Fruit fly (Drosophila melanogaster) whole organism, prepupa: Measurements from ENCODE around the gene CG12523.
A peak's percentile ranks its signal among the peaks of the same experiment; 100 is the strongest.

Source experiments
- CG11294 ChIP-seq: fragments of 200-800 bp; sonication (Bioruptor generic); IDR thresholded peaks from 2 replicates; pipeline ENCODE4 v1.3.6; 2022; ENCODE audit warnings: missing biosample characterization, missing genetic modification characterization
- CG11762 ChIP-seq: fragments of 200-800 bp; sonication (Bioruptor generic); optimal IDR thresholded peaks from 3 replicates; lab custom pipeline; 2016; ENCODE audit warnings: missing biosample characterization, missing genetic modification characterization; ENCODE audit not compliant: insufficient read depth
- CG11902 ChIP-seq: fragments of 200-800 bp; sonication (Bioruptor generic); optimal IDR thresholded peaks from 3 replicates; lab custom pipeline; 2016; ENCODE audit warnings: missing biosample characterization, missing genetic modification characterization
- CG1621 ChIP-seq: fragments of 200-800 bp; sonication (Bioruptor generic); optimal IDR thresholded peaks from 3 replicates; lab custom pipeline; 2018; ENCODE audit warnings: missing biosample characterization, mild to moderate bottlenecking, missing genetic modification characterization
- CG32006 ChIP-seq: fragments of 200-800 bp; sonication (Bioruptor generic); optimal IDR thresholded peaks from 3 replicates; lab custom pipeline; 2017; ENCODE audit warnings: missing biosample characterization, mild to moderate bottlenecking, missing genetic modification characterization
- CG3919 ChIP-seq: fragments of 200-800 bp; sonication (Bioruptor generic); optimal IDR thresholded peaks from 3 replicates; lab custom pipeline; 2016; ENCODE audit warnings: missing biosample characterization, missing genetic modification characterization
- CG4318 ChIP-seq: fragments of 200-800 bp; sonication (Bioruptor generic); optimal IDR thresholded peaks from 3 replicates; lab custom pipeline; 2017; ENCODE audit warnings: missing biosample characterization, mild to moderate bottlenecking, missing genetic modification characterization
- CG6163 ChIP-seq: fragments of 200-800 bp; sonication (Bioruptor generic); IDR thresholded peaks from 3 replicates; pipeline ENCODE4 v1.3.6; 2022; ENCODE audit warnings: missing biosample characterization, missing genetic modification characterization
- CG6808 ChIP-seq: fragments of 200-800 bp; sonication (Bioruptor generic); optimal IDR thresholded peaks from 3 replicates; lab custom pipeline; 2017; ENCODE audit warnings: missing biosample characterization, missing genetic modification characterization, mild to moderate bottlenecking, moderate library complexity, missing genetic modification reagents
- CG8119 ChIP-seq: fragments of 200-800 bp; sonication (Bioruptor generic); IDR thresholded peaks from 3 replicates; pipeline ENCODE4 v1.3.6; 2022; ENCODE audit warnings: missing biosample characterization, missing genetic modification characterization
- CG8319 ChIP-seq: fragments of 200-800 bp; sonication (Bioruptor generic); optimal IDR thresholded peaks from 3 replicates; lab custom pipeline; 2016; ENCODE audit warnings: missing biosample characterization, missing genetic modification characterization
- CG9139 ChIP-seq: fragments of 200-800 bp; sonication (Bioruptor generic); optimal IDR thresholded peaks from 3 replicates; lab custom pipeline; 2017; ENCODE audit warnings: missing biosample characterization, mild to moderate bottlenecking, missing genetic modification characterization
- Eip75B ChIP-seq: fragments of 200-800 bp; sonication (Bioruptor generic); optimal IDR thresholded peaks from 3 replicates; lab custom pipeline; 2016; ENCODE audit warnings: missing biosample characterization, missing genetic modification characterization
- Eip78C ChIP-seq: fragments of 200-800 bp; sonication (Bioruptor generic); peaks from one replicate; lab custom pipeline; 2016; ENCODE audit warnings: missing biosample characterization, missing genetic modification characterization
- Ets21C ChIP-seq: fragments of 200-800 bp; sonication (Bioruptor generic); optimal IDR thresholded peaks from 3 replicates; lab custom pipeline; 2016; ENCODE audit warnings: missing biosample characterization, missing genetic modification characterization
- Hr38 ChIP-seq: sonication (Bioruptor generic); optimal IDR thresholded peaks from 2 replicates; lab custom pipeline; 2016; ENCODE audit warnings: missing biosample characterization, missing genetic modification characterization
- Hr39 ChIP-seq: fragments of 200-800 bp; sonication (Bioruptor generic); optimal IDR thresholded peaks from 2 replicates; lab custom pipeline; 2016; ENCODE audit warnings: missing biosample characterization, missing genetic modification characterization
- Hr4 ChIP-seq: fragments of 200-800 bp; sonication (Bioruptor generic); optimal IDR thresholded peaks from 3 replicates; lab custom pipeline; 2016; ENCODE audit warnings: missing biosample characterization, missing genetic modification characterization
- Lpt ChIP-seq: fragments of 200-800 bp; sonication (Bioruptor generic); optimal IDR thresholded peaks from 3 replicates; lab custom pipeline; 2016; ENCODE audit warnings: missing biosample characterization, missing genetic modification characterization
- Met ChIP-seq: fragments of 200-800 bp; sonication (Bioruptor generic); optimal IDR thresholded peaks from 3 replicates; lab custom pipeline; 2016; ENCODE audit warnings: missing biosample characterization, missing genetic modification characterization
- OdsH ChIP-seq: fragments of 200-800 bp; sonication (Bioruptor generic); optimal IDR thresholded peaks from 3 replicates; lab custom pipeline; 2016; ENCODE audit warnings: missing biosample characterization, missing genetic modification characterization
- Smox ChIP-seq: fragments of 200-800 bp; sonication (Bioruptor generic); optimal IDR thresholded peaks from 3 replicates; lab custom pipeline; 2016; ENCODE audit warnings: missing biosample characterization, missing genetic modification characterization
- Sox102F ChIP-seq: fragments of 200-800 bp; sonication (Bioruptor generic); optimal IDR thresholded peaks from 2 replicates; lab custom pipeline; 2016; ENCODE audit warnings: missing biosample characterization, mild to moderate bottlenecking, missing genetic modification characterization
- Sox15 ChIP-seq: fragments of 200-800 bp; sonication (Bioruptor generic); optimal IDR thresholded peaks from 3 replicates; lab custom pipeline; 2016; ENCODE audit warnings: missing biosample characterization, missing genetic modification characterization
- achi ChIP-seq: fragments of 200-800 bp; sonication (Bioruptor generic); optimal IDR thresholded peaks from 3 replicates; lab custom pipeline; 2016; ENCODE audit warnings: missing biosample characterization, missing genetic modification characterization
- acj6 ChIP-seq: fragments of 200-800 bp; sonication (Bioruptor generic); optimal IDR thresholded peaks from 3 replicates; lab custom pipeline; 2016; ENCODE audit warnings: missing biosample characterization, missing genetic modification characterization
- cyc ChIP-seq: fragments of 200-800 bp; sonication (Bioruptor generic); optimal IDR thresholded peaks from 3 replicates; lab custom pipeline; 2016; ENCODE audit warnings: missing biosample characterization, missing genetic modification characterization
- dac ChIP-seq: fragments of 200-800 bp; sonication (Bioruptor generic); optimal IDR thresholded peaks from 2 replicates; lab custom pipeline; 2017; ENCODE audit warnings: missing biosample characterization, mild to moderate bottlenecking, missing genetic modification characterization
- eg ChIP-seq: fragments of 200-800 bp; sonication (Bioruptor generic); IDR thresholded peaks from 3 replicates; pipeline ENCODE4 v1.3.6; 2022; ENCODE audit warnings: missing biosample characterization, missing genetic modification characterization
- fd85E ChIP-seq: fragments of 200-800 bp; sonication (Bioruptor generic); optimal IDR thresholded peaks from 3 replicates; lab custom pipeline; 2016; ENCODE audit warnings: missing biosample characterization, missing genetic modification characterization
- fkh ChIP-seq: fragments of 200-800 bp; sonication (Bioruptor generic); optimal IDR thresholded peaks from 3 replicates; lab custom pipeline; 2017; ENCODE audit warnings: missing biosample characterization, mild to moderate bottlenecking, missing genetic modification characterization, moderate library complexity
- lz ChIP-seq: fragments of 200-800 bp; sonication (Bioruptor generic); optimal IDR thresholded peaks from 3 replicates; lab custom pipeline; 2016; ENCODE audit warnings: missing biosample characterization, missing genetic modification characterization
- salr ChIP-seq, 2 experiments: fragments of 200-800 bp; sonication (Bioruptor generic); optimal IDR thresholded peaks; 3 replicates each; lab custom pipeline; 2016 to 2018; ENCODE audit warnings: missing biosample characterization in 2 of 2, missing genetic modification characterization in 2 of 2, mild to moderate bottlenecking in 1 of 2
- spab ChIP-seq: fragments of 200-800 bp; sonication (Bioruptor generic); optimal IDR thresholded peaks from 2 replicates; lab custom pipeline; 2017; ENCODE audit warnings: missing biosample characterization, mild to moderate bottlenecking, missing genetic modification characterization, missing genetic modification reagents
- ss ChIP-seq, 2 experiments: fragments of 200-800 bp; sonication (Bioruptor generic); optimal IDR thresholded peaks; 2 replicates in 1 of 2; 3 replicates in 1 of 2; lab custom pipeline; 2017 to 2018; ENCODE audit warnings: mild to moderate bottlenecking in 2 of 2, missing biosample characterization in 2 of 2, missing genetic modification characterization in 2 of 2, moderate library complexity in 1 of 2
- svp ChIP-seq: fragments of 200-800 bp; sonication (Bioruptor generic); peaks from one replicate; lab custom pipeline; 2016; ENCODE audit warnings: missing biosample characterization, missing genetic modification characterization

CG12523 gene

DNA sequence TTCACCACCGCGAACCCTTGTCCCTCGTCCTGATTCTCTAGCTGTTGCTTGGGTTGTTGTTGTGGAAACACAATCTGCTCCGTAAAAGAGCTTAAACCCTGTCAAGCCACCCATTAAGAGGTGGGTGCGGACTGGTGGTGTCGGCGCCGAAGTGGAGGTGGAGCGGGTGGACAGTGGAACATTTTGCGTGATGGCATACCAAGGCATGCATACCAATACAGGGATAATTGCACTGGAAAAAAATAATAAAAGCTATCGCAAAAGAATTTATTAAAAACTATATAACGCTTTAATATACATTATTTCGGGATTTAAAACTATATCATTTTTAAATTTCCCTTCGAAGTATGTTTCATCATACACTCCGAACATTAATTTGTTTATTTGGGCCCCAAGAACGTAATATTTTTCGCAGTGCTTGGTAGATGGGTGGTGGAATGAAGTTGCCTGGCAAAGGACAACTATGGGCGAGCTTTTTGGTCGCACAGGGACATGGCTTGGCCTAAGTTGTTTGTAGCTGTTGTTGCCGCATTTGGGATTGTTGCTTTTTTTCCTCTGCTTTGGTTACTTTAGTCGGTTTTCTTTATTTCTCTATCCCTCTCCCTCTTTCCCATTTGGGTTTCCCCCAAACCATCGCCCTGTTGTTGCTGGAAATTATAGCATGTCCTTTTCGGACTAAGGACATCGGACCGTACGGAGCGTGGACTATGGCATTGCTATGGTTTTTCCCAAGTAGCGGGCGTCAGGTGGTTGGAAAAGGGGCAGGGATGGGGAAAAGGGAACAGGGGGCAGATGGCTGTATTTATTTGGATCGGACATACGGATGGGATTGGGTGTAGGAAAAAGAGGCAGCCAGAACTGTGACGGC lies 21.6 kb downstream of the CG12523 start (continued):
- no peak for TF ChIP-seq salr (GFP tag; optimal IDR thresholded peaks at IDR 0.05; lab: Kevin White, UChicago)
- TF ChIP-seq CG8119 = no peak
- no peak for TF ChIP-seq fd85E (GFP tag; lab: Kevin White, UChicago)
- peak; percentile 28 for TF ChIP-seq Hr4
- peak; percentile 20 for TF ChIP-seq Eip75B
- TF ChIP-seq CG6163 (GFP tag; lab: Robert Waterston, UW) = no peak
- peak; percentile 32 for TF ChIP-seq Smox (GFP tag; lab: Kevin White, UChicago)
- TF ChIP-seq Met (GFP tag; lab: Kevin White, UChicago) = peak; percentile 30
- no peak for TF ChIP-seq CG4318 (GFP tag; lab: Kevin White, UChicago)
- TF ChIP-seq Sox102F = no peak
- peak; percentile 28 for TF ChIP-seq CG3919 (GFP tag; lab: Kevin White, UChicago)
- no peak for TF ChIP-seq lz (GFP tag; lab: Kevin White, UChicago)
- TF ChIP-seq spab = peak; percentile 11
- peak; percentile 5 to 13 for TF ChIP-seq ss (GFP tag; optimal IDR thresholded peaks at IDR 0.05; lab: Kevin White, UChicago)
- no peak for TF ChIP-seq CG1621 (tag; lab: Kevin White, UChicago)
- no peak for TF ChIP-seq CG9139 (GFP tag; lab: Kevin White, UChicago)

DNA sequence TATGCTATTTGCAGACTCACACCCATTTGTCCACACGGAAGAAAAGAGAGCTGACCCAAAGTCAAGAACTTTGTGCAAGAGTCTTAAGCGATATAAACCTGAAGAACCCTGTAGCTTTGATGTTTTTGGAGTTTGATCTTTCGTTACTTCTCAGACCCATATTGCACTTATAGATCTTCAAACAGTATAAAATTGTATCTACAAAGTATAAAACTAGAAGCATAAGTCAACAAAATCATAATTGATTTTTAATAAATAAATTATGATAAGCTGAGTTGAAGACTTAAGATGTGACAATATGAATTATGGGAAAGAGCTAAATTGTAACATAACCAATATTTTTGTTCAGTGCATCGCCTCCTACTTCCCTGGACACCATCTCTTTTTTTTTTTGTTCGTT lies 26.4 kb downstream of the CG12523 start:
- TF ChIP-seq CG6808 (no peak), Eip78C (GFP tag; lab: Kevin White, UChicago) (peak; percentile 33), cyc (GFP tag; lab: Kevin White, UChicago) (no peak), fkh (GFP tag; lab: Kevin White, UChicago) (no peak)

DNA sequence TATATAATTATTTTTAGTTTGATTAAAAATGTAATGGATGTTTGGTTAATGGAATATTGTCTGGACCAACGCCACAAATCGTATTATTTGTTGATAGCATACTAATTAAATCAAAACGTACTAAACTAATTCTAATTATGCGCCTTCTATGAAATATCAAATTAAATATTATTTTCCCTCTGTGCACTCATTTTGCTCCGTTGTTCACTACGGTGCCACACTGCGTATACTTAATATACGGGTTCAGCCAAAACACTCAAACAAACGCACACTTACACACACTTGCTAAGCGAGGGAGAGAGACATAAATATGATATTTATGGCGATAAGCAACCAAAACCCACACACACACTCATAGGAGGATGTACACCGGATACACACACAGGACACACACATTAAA lies 28.2 kb downstream of the CG12523 start:
- TF ChIP-seq Eip78C (GFP tag; lab: Kevin White, UChicago) (peak; percentile 56), CG1621 (tag; lab: Kevin White, UChicago) (no peak), CG32006 (GFP tag; lab: Kevin White, UChicago) (peak; percentile 18)

DNA sequence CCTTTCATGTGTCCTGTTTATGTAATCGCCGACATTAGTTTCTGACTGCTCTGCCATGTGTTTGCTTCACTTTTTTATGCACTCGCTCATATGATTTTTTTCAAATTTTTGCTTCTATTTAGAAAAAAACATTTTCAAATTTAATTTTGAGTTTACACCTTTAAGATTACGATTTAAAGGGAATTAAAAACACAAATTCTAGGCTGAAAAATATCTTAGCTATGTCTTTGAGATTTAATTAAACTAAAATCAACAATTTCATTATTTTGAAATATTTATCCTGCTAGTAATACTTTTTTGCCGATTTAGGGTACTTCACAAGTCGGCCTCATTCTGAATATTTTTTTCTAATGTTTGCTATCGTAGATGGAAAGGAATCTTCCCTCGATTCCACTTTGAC lies 32.2 kb downstream of the CG12523 start:
- TF ChIP-seq achi (GFP tag; lab: Kevin White, UChicago) (no peak), Hr38 (GFP tag; lab: Kevin White, UChicago) (no peak), CG11294 (GFP tag; lab: Robert Waterston, UW) (no peak), CG6808 (no peak), Hr39 (no peak), spab (no peak), CG3919 (GFP tag; lab: Kevin White, UChicago) (no peak), dac (GFP tag; lab: Kevin White, UChicago) (no peak), Eip78C (GFP tag; lab: Kevin White, UChicago) (no peak), CG8319 (GFP tag; lab: Kevin White, UChicago) (no peak), CG11902 (GFP tag; lab: Kevin White, UChicago) (no peak), Lpt (GFP tag; lab: Kevin White, UChicago) (no peak), lz (GFP tag; lab: Kevin White, UChicago) (no peak), Eip75B (no peak), acj6 (no peak), fkh (GFP tag; lab: Kevin White, UChicago) (no peak), CG11762 (GFP tag; lab: Kevin White, UChicago) (no peak)

DNA sequence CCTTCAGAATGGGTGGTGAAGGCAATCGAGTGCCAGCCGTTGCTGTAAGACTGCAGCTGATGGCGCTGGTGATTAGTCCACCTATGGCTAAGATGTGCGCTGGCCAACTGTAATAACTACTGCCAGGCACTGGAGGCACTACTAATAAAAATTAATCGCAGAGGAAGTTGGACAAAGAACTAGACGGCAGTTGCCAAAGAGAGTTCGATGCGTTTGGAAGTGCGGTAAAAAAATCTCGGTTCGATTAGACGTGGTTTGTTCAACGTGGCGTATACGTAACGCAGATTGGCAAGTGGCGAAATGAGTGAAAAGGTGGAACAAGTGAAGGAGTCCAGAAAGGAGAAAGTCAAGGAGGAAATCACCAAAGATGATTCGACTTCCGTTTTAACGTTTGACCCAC lies 34.2 kb downstream of the CG12523 start, which contains the start of gene tna:
Gene tna (plus strand): TSS at position 301 of the 400 bp plus-strand sequence.
- TF ChIP-seq Sox102F = no peak
- TF ChIP-seq Ets21C (GFP tag; lab: Kevin White, UChicago) = no peak
- no peak for TF ChIP-seq Sox15 (GFP tag; lab: Kevin White, UChicago)
- TF ChIP-seq CG9139 (GFP tag; lab: Kevin White, UChicago) = no peak
- no peak for TF ChIP-seq CG8119
- TF ChIP-seq CG1621 (tag; lab: Kevin White, UChicago) = no peak
- TF ChIP-seq CG6808 = no peak
- no peak for TF ChIP-seq eg (GFP tag; lab: Robert Waterston, UW)
- no peak for TF ChIP-seq OdsH (GFP tag; lab: Kevin White, UChicago)
- TF ChIP-seq svp (GFP tag; lab: Kevin White, UChicago) = no peak
- no peak for TF ChIP-seq CG11294 (GFP tag; lab: Robert Waterston, UW)
- TF ChIP-seq Hr4 = no peak
